Fruit fly (Drosophila melanogaster): ENCODE results near the gene CG3708.
A peak's percentile ranks its signal among the peaks of the same experiment; 100 is the strongest.

Gene CG3708

dm6 chrX:899407-900050 lies 30.4 kb downstream of the CG3708 start (continued):
- TF ChIP-seq CG6163 (GFP tag; IDR thresholded peaks at IDR 0.05) = 0 out of 3 replicates have a peak, but pooled peaks have one; percentile 13
- no peak for TF ChIP-seq Ets96B (tag; optimal IDR thresholded peaks at IDR 0.05)

DNA sequence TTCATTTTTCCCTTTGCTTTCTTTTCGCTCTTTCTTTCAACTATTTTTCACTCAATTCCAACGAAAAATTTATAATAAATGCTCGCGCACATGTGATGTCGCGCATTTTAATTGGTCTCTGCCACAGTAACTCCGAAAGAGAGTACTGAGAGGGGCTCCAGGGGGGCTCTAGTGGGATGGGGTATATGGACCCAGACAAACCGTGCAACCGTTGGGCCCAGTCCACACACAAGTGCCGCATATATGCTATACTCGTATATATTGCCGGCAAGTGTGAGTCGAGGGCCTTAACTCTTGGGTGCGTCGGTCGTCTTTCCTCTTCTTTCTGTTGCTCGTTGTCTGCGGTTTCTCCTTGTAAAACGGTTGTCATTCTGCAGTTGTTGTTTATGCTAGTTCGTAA lies 31.5 kb downstream of the CG3708 start:
- peak; percentile 2 for TF ChIP-seq CG1621 (tag; optimal IDR thresholded peaks at IDR 0.05)
- TF ChIP-seq CG7368 (GFP tag; optimal IDR thresholded peaks at IDR 0.05) = peak; percentile 29
- TF ChIP-seq ss (GFP tag; optimal IDR thresholded peaks at IDR 0.05) = peak; percentile 14 to 25
- peak; percentile 63; the same call in 2 of the 3 replicates for TF ChIP-seq CG6163 (GFP tag; IDR thresholded peaks at IDR 0.05)
- peak; percentile 37 for TF ChIP-seq net (GFP tag; optimal IDR thresholded peaks at IDR 0.05)
- TF ChIP-seq Eip75B (GFP tag; optimal IDR thresholded peaks at IDR 0.05) = peak; percentile 13
- no peak for TF ChIP-seq salr (GFP tag; optimal IDR thresholded peaks at IDR 0.05)
- no peak for TF ChIP-seq pdm3 (GFP tag; optimal IDR thresholded peaks at IDR 0.05)
- peak; percentile 21 for TF ChIP-seq CG6792 (GFP tag; optimal IDR thresholded peaks at IDR 0.05)
- TF ChIP-seq Ets96B (tag; optimal IDR thresholded peaks at IDR 0.05) = peak; percentile 12
- peak; percentile 11 for TF ChIP-seq CG3032 (tag; optimal IDR thresholded peaks at IDR 0.05)
- TF ChIP-seq Eip78C (GFP tag) = peak; percentile 55
- no peak for TF ChIP-seq CG11902 (GFP tag; optimal IDR thresholded peaks at IDR 0.05)
- no peak for TF ChIP-seq acj6 (GFP tag; optimal IDR thresholded peaks at IDR 0.05)
- TF ChIP-seq CG10669 (GFP tag; optimal IDR thresholded peaks at IDR 0.05) = peak; percentile 17
- TF ChIP-seq lz (GFP tag; optimal IDR thresholded peaks at IDR 0.05) = no peak
- TF ChIP-seq CG3919 (GFP tag; optimal IDR thresholded peaks at IDR 0.05) = peak; percentile 18
- peak; percentile 11 for TF ChIP-seq dsx (GFP tag; optimal IDR thresholded peaks at IDR 0.05; ENCODE audit: poor library complexity, severe bottlenecking)

dm6 chrX:894182-894581 lies 35.7 kb downstream of the CG3708 start, which contains the start of gene CG11663:
CG11663 (plus strand) TSS chrX:894482.
- TF ChIP-seq dsx (GFP tag; optimal IDR thresholded peaks at IDR 0.05; ENCODE audit: poor library complexity, severe bottlenecking) (no peak), CG15336 (GFP tag; IDR thresholded peaks at IDR 0.05) (no peak), achi (GFP tag; optimal IDR thresholded peaks at IDR 0.05) (no peak), fd85E (GFP tag; optimal IDR thresholded peaks at IDR 0.05) (no peak), CG8119 (GFP tag; IDR thresholded peaks at IDR 0.05) (no peak), CG34406 (GFP tag; optimal IDR thresholded peaks at IDR 0.05) (no peak), CG8632 (GFP tag; optimal IDR thresholded peaks at IDR 0.05) (no peak), Eip78C (GFP tag) (no peak), Sox14 (GFP tag; optimal IDR thresholded peaks at IDR 0.05) (no peak), svp (GFP tag) (no peak)

Measured in whole organism, prepupa.